Worm (Caenorhabditis elegans): Measurements from ENCODE around the gene K08D10.13.

The K08D10.13 gene

ce11 chrIV:4172242-4172641 is 861 bp upstream of the K08D10.13 start:
- TF ChIP-seq nhr-2 (tag; optimal IDR thresholded peaks at IDR 0.05) = no peak
- no peak for TF ChIP-seq ceh-43 (GFP tag; optimal IDR thresholded peaks at IDR 0.05)
- TF ChIP-seq M03D4.4 (tag; optimal IDR thresholded peaks at IDR 0.05) = no peak
- TF ChIP-seq ham-2 (GFP tag; optimal IDR thresholded peaks at IDR 0.05) = no peak
- TF ChIP-seq ceh-39 (tag; optimal IDR thresholded peaks at IDR 0.05) = no peak
- no peak for TF ChIP-seq zip-8 (tag; optimal IDR thresholded peaks at IDR 0.05)
- TF ChIP-seq flh-1 (GFP tag; optimal IDR thresholded peaks at IDR 0.05) = no peak
- TF ChIP-seq pha-4 (tag; optimal IDR thresholded peaks at IDR 0.05) = no peak
- no peak for TF ChIP-seq sptf-1 (tag; optimal IDR thresholded peaks at IDR 0.05)
- TF ChIP-seq sem-2 (GFP tag; optimal IDR thresholded peaks at IDR 0.05) = no peak

ce11 chrIV:4167296-4167695 is 4.1 kb downstream of the K08D10.13 start:
- no peak for TF ChIP-seq lin-32 (GFP tag; optimal IDR thresholded peaks at IDR 0.05)
- peak; percentile 100 for TF ChIP-seq zip-8 (tag; optimal IDR thresholded peaks at IDR 0.05)
- no peak for TF ChIP-seq unc-39 (tag; optimal IDR thresholded peaks at IDR 0.05)

ce11 chrIV:4164392-4164791 is 7.0 kb downstream of the K08D10.13 start, which contains the start of gene scrm-8:
scrm-8 (plus strand) TSS chrIV:4164692.
- no peak for TF ChIP-seq sptf-1 (tag; optimal IDR thresholded peaks at IDR 0.05)
- TF ChIP-seq bed-3 (GFP tag; optimal IDR thresholded peaks at IDR 0.05) = no peak
- TF ChIP-seq flh-1 (GFP tag; optimal IDR thresholded peaks at IDR 0.05) = no peak
- no peak for TF ChIP-seq elt-3 (tag; optimal IDR thresholded peaks at IDR 0.05)
- no peak for TF ChIP-seq nhr-2 (tag; optimal IDR thresholded peaks at IDR 0.05)
- no peak for TF ChIP-seq ztf-11 (tag; optimal IDR thresholded peaks at IDR 0.05)
- no peak for TF ChIP-seq hlh-1 (tag; optimal IDR thresholded peaks at IDR 0.05)
- TF ChIP-seq ces-1 (GFP tag; optimal IDR thresholded peaks at IDR 0.05) = no peak
- no peak for TF ChIP-seq mep-1 (tag; optimal IDR thresholded peaks at IDR 0.05)
- no peak for TF ChIP-seq pha-4 (tag; optimal IDR thresholded peaks at IDR 0.05)
- TF ChIP-seq ham-2 (GFP tag; optimal IDR thresholded peaks at IDR 0.05) = no peak
- no peak for TF ChIP-seq zip-8 (tag; optimal IDR thresholded peaks at IDR 0.05)
- no peak for TF ChIP-seq cnd-1 (tag; optimal IDR thresholded peaks at IDR 0.05)
- no peak for TF ChIP-seq unc-120 (tag; optimal IDR thresholded peaks at IDR 0.05; ENCODE audit: poor library complexity, severe bottlenecking)

- TF ChIP-seq ham-2 (GFP tag; optimal IDR thresholded peaks at IDR 0.05) (no peak), ztf-11 (tag; optimal IDR thresholded peaks at IDR 0.05) (no peak), sem-2 (GFP tag; optimal IDR thresholded peaks at IDR 0.05) (no peak), elt-3 (tag; optimal IDR thresholded peaks at IDR 0.05) (no peak), nhr-2 (tag; optimal IDR thresholded peaks at IDR 0.05) (no peak), zip-8 (tag; optimal IDR thresholded peaks at IDR 0.05) (no peak), ceh-43 (GFP tag; optimal IDR thresholded peaks at IDR 0.05) (no peak), elt-1 (tag; optimal IDR thresholded peaks at IDR 0.05; ENCODE audit: borderline replicate concordance, insufficient read depth) (no peak), unc-39 (tag; optimal IDR thresholded peaks at IDR 0.05) (no peak), ceh-83 (GFP tag; optimal IDR thresholded peaks at IDR 0.05) (no peak), lin-32 (GFP tag; optimal IDR thresholded peaks at IDR 0.05) (no peak), sptf-1 (tag; optimal IDR thresholded peaks at IDR 0.05) (no peak), cnd-1 (tag; optimal IDR thresholded peaks at IDR 0.05) (no peak), nhr-76 (tag; optimal IDR thresholded peaks at IDR 0.05) (no peak)
These were observed 9.3 kb downstream of the K08D10.13 start, which contains the start of gene scrm-5 for ce11 chrIV:4162121-4162520. scrm-5 (plus strand) TSS chrIV:4162421.

- TF ChIP-seq ceh-43 (GFP tag; optimal IDR thresholded peaks at IDR 0.05) = no peak
- no peak for TF ChIP-seq nhr-12 (tag; optimal IDR thresholded peaks at IDR 0.05)
- no peak for TF ChIP-seq cnd-1 (tag; optimal IDR thresholded peaks at IDR 0.05)
- TF ChIP-seq zip-8 (tag; optimal IDR thresholded peaks at IDR 0.05) = no peak
- TF ChIP-seq elt-3 (tag; optimal IDR thresholded peaks at IDR 0.05) = no peak
These were observed 16.7 kb downstream of the K08D10.13 start, which contains the start of gene K08D10.14 for ce11 chrIV:4154641-4155040. K08D10.14 (plus strand) TSS chrIV:4154941.

ce11 chrIV:4152143-4152542 is 19.2 kb downstream of the K08D10.13 start, which contains the start of the genes K08D10.10 and R07C12.1:
K08D10.10 (plus strand) TSS chrIV:4152235.
R07C12.1 (plus strand) TSS chrIV:4152456.
- TF ChIP-seq zip-8 (tag; optimal IDR thresholded peaks at IDR 0.05) (no peak), nhr-12 (tag; optimal IDR thresholded peaks at IDR 0.05) (no peak), lin-13 (tag; optimal IDR thresholded peaks at IDR 0.05) (no peak), unc-120 (tag; optimal IDR thresholded peaks at IDR 0.05; ENCODE audit: poor library complexity, severe bottlenecking) (no peak), ceh-83 (GFP tag; optimal IDR thresholded peaks at IDR 0.05) (no peak), lin-32 (GFP tag; optimal IDR thresholded peaks at IDR 0.05) (no peak), cnd-1 (tag; optimal IDR thresholded peaks at IDR 0.05) (no peak), nhr-2 (tag; optimal IDR thresholded peaks at IDR 0.05) (no peak), M03D4.4 (tag; optimal IDR thresholded peaks at IDR 0.05) (no peak), pha-4 (tag; optimal IDR thresholded peaks at IDR 0.05) (no peak), blmp-1 (tag; optimal IDR thresholded peaks at IDR 0.05) (no peak), mls-2 (tag; optimal IDR thresholded peaks at IDR 0.05) (no peak), ceh-39 (tag; optimal IDR thresholded peaks at IDR 0.05) (no peak), nhr-28 (tag; optimal IDR thresholded peaks at IDR 0.05) (no peak), mep-1 (tag; optimal IDR thresholded peaks at IDR 0.05) (no peak), bed-3 (GFP tag; optimal IDR thresholded peaks at IDR 0.05) (no peak)

Data from whole organism, mixed stage, embryonic.